Worm (Caenorhabditis elegans) whole organism, early embryonic: ENCODE data around the gene F52F10.2.
"Not testable (repeated sequence)": the region's sequence is repeated elsewhere in the genome, so short reads cannot be mapped to it uniquely, and the experiment has no call there.

Experiments used
- B0310.2 ChIP-seq: sonication (generic microtip); optimal IDR thresholded peaks from 2 replicates; lab custom pipeline; 2016; ENCODE audit warnings: mild to moderate bottlenecking, missing genetic modification characterization, missing compliant biosample characterization
- aly-1 ChIP-seq: sonication (generic microtip); optimal IDR thresholded peaks from 2 replicates; lab custom pipeline; 2016; ENCODE audit warnings: missing genetic modification characterization, missing compliant biosample characterization
- ama-1 ChIP-seq: fragments of 150-350 bp; optimal IDR thresholded peaks from 2 replicates; lab custom pipeline; 2014
- flt-1 ChIP-seq: fragments of 200-800 bp; sonication (Bioruptor generic); IDR thresholded peaks from 2 replicates; pipeline ENCODE4 v1.3.6; 2022; ENCODE audit warnings: missing genetic modification characterization, missing compliant biosample characterization
- hmbx-1 ChIP-seq: sonication (generic microtip); optimal IDR thresholded peaks from 2 replicates; lab custom pipeline; 2016; ENCODE audit warnings: mild to moderate bottlenecking, missing genetic modification characterization, missing compliant biosample characterization
- hmg-4 ChIP-seq: fragments of 200-800 bp; sonication (Bioruptor generic); optimal IDR thresholded peaks from 2 replicates; lab custom pipeline; 2018; ENCODE audit warnings: mild to moderate bottlenecking, missing genetic modification characterization, missing compliant biosample characterization
- scrt-1 ChIP-seq: fragments of 200-800 bp; sonication (Bioruptor generic); IDR thresholded peaks from 2 replicates; pipeline ENCODE4 v1.3.6; 2022; ENCODE audit warnings: missing genetic modification characterization, missing compliant biosample characterization
- tbx-11 ChIP-seq: fragments of 200-800 bp; sonication (Bioruptor generic); IDR thresholded peaks from 2 replicates; pipeline ENCODE4 v1.3.6; 2022; ENCODE audit warnings: missing genetic modification characterization, missing compliant biosample characterization

DNA sequence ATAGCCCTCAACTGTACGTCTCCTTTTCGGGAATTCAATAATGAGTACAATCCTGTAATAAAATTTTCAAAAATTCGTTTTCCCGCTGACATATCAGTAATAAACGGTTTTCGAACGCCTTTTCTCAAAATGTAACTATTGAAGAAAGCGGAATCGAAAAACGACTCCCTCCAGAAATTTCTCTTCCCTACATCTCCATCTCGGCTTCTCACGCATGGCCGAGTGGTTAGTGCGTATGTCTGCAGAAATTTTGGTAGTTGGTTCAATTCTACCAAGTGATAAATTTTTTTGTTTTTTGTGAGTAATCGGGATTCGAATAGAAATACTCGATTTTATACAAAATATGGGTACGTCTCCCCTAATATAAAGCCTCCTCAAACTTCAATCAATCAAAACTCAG, 13.2 kb downstream of the F52F10.2 start:
- not testable (repeated sequence) for TF ChIP-seq B0310.2 (tag; lab: Kevin White, UChicago); aly-1 (tag; lab: Kevin White, UChicago); hmbx-1 (tag; lab: Kevin White, UChicago); ama-1; hmg-4
- peak; percentile 86 for TF ChIP-seq scrt-1 (GFP tag; lab: Robert Waterston, UW)
- TF ChIP-seq flt-1 (GFP tag; lab: Robert Waterston, UW), result peak; percentile 70
- TF ChIP-seq tbx-11 (GFP tag; lab: Robert Waterston, UW), result peak; percentile 82
